Fruit fly (Drosophila melanogaster) whole organism, embryonic: ENCODE results near the gene CG4991.

Experiments
- CG11560 ChIP-seq: fragments of 200-800 bp; sonication (Bioruptor generic); IDR thresholded peaks from 3 replicates; pipeline ENCODE4 v1.3.6; 2022; ENCODE audit warnings: missing biosample characterization, missing genetic modification characterization
- CG12942 ChIP-seq: fragments of 200-800 bp; sonication (Bioruptor generic); optimal IDR thresholded peaks from 3 replicates; lab custom pipeline; 2016; ENCODE audit warnings: missing biosample characterization, missing genetic modification characterization
- CG13287 ChIP-seq: fragments of 200-800 bp; sonication (Bioruptor generic); IDR thresholded peaks from 2 replicates; pipeline ENCODE4 v1.3.6; 2022; ENCODE audit warnings: missing biosample characterization, missing genetic modification characterization; ENCODE audit not compliant: partially characterized antibody
- CG14860 ChIP-seq: fragments of 200-800 bp; sonication (Bioruptor generic); IDR thresholded peaks from 3 replicates; pipeline ENCODE4 v1.3.6; 2022; ENCODE audit warnings: missing biosample characterization, missing genetic modification characterization; ENCODE audit not compliant: partially characterized antibody
- CG15269 ChIP-seq: fragments of 200-800 bp; sonication (Bioruptor generic); optimal IDR thresholded peaks from 2 replicates; lab custom pipeline; 2018; ENCODE audit warnings: missing biosample characterization, mild to moderate bottlenecking, missing genetic modification characterization, moderate library complexity
- CG15479 ChIP-seq: fragments of 200-800 bp; sonication (Bioruptor generic); optimal IDR thresholded peaks from 3 replicates; lab custom pipeline; 2019; ENCODE audit warnings: missing biosample characterization, mild to moderate bottlenecking, missing genetic modification characterization, moderate library complexity
- CG15696 ChIP-seq: fragments of 200-800 bp; sonication (Bioruptor generic); optimal IDR thresholded peaks from 2 replicates; lab custom pipeline; 2019; ENCODE audit warnings: missing biosample characterization, mild to moderate bottlenecking, missing genetic modification characterization, moderate library complexity
- CG17186 ChIP-seq: fragments of 200-800 bp; sonication (Bioruptor generic); optimal IDR thresholded peaks from 3 replicates; lab custom pipeline; 2017; ENCODE audit warnings: missing biosample characterization, missing genetic modification reagents, missing genetic modification characterization
- CG17829 ChIP-seq: fragments of 200-800 bp; optimal IDR thresholded peaks from 2 replicates; lab custom pipeline; 2019; ENCODE audit warnings: missing biosample characterization, mild to moderate bottlenecking, missing genetic modification characterization, moderate library complexity
- CG18262 ChIP-seq: fragments of 200-800 bp; optimal IDR thresholded peaks from 3 replicates; lab custom pipeline; 2019; ENCODE audit warnings: missing biosample characterization, mild to moderate bottlenecking, missing genetic modification characterization, moderate library complexity
- CG2116 ChIP-seq: fragments of 200-800 bp; sonication (Bioruptor generic); optimal IDR thresholded peaks from 3 replicates; lab custom pipeline; 2018; ENCODE audit warnings: missing biosample characterization, mild to moderate bottlenecking, missing genetic modification characterization
- CG2129 ChIP-seq: fragments of 200-800 bp; sonication (Bioruptor generic); IDR thresholded peaks from 2 replicates; pipeline ENCODE4 v1.3.6; 2022; ENCODE audit warnings: missing biosample characterization, missing genetic modification characterization; ENCODE audit not compliant: partially characterized antibody
- CG30020 ChIP-seq: fragments of 200-800 bp; optimal IDR thresholded peaks from 2 replicates; lab custom pipeline; 2019; ENCODE audit warnings: missing biosample characterization, mild to moderate bottlenecking, missing genetic modification characterization, moderate library complexity
- CG32532 ChIP-seq: fragments of 200-800 bp; sonication (Bioruptor generic); IDR thresholded peaks from 2 replicates; pipeline ENCODE4 v1.3.6; 2022; ENCODE audit warnings: missing biosample characterization, missing genetic modification characterization
- CG3726 ChIP-seq: fragments of 200-800 bp; sonication (Bioruptor generic); IDR thresholded peaks from 3 replicates; pipeline ENCODE4, ENCODE4 v1.3.6; 2022; ENCODE audit warnings: missing biosample characterization, missing genetic modification characterization
- CG3995 ChIP-seq: fragments of 200-800 bp; sonication (Bioruptor generic); optimal IDR thresholded peaks from 3 replicates; lab custom pipeline; 2016; ENCODE audit warnings: missing biosample characterization, missing genetic modification characterization
- CG5180 ChIP-seq: fragments of 200-800 bp; sonication (Bioruptor generic); optimal IDR thresholded peaks from 3 replicates; lab custom pipeline; 2017; ENCODE audit warnings: missing biosample characterization, missing genetic modification characterization, mild to moderate bottlenecking, moderate library complexity, missing genetic modification reagents
- CG5953 ChIP-seq: fragments of 200-800 bp; sonication (Bioruptor generic); IDR thresholded peaks from 2 replicates; pipeline ENCODE4 v1.3.6; 2022; ENCODE audit warnings: missing biosample characterization, missing genetic modification characterization
- CG8765 ChIP-seq: fragments of 200-800 bp; sonication (Bioruptor generic); IDR thresholded peaks from 2 replicates; pipeline ENCODE4 v1.3.6; 2022; ENCODE audit warnings: missing biosample characterization, missing genetic modification characterization
- CG8944 ChIP-seq: fragments of 200-800 bp; sonication (Bioruptor generic); optimal IDR thresholded peaks from 3 replicates; lab custom pipeline; 2016; ENCODE audit warnings: missing biosample characterization, missing genetic modification characterization
- CHES-1-like ChIP-seq: fragments of 200-800 bp; sonication (Bioruptor generic); optimal IDR thresholded peaks from 2 replicates; lab custom pipeline; 2016; ENCODE audit warnings: missing biosample characterization, missing genetic modification characterization
- Doc3 ChIP-seq: fragments of 200-800 bp; sonication (Bioruptor generic); IDR thresholded peaks from 3 replicates; pipeline ENCODE4 v1.3.6; 2022; ENCODE audit warnings: missing biosample characterization, missing genetic modification characterization; ENCODE audit not compliant: partially characterized antibody
- E2f2 ChIP-seq: fragments of 200-800 bp; sonication (Bioruptor generic); IDR thresholded peaks from 2 replicates; pipeline ENCODE4 v1.3.6; 2022; ENCODE audit warnings: missing biosample characterization, missing genetic modification characterization
- Ets97D ChIP-seq: fragments of 200-800 bp; sonication (Bioruptor generic); optimal IDR thresholded peaks from 3 replicates; lab custom pipeline; 2016; ENCODE audit warnings: missing biosample characterization, missing genetic modification characterization
- MBD-R2 ChIP-seq: fragments of 200-800 bp; sonication (Bioruptor generic); IDR thresholded peaks from 2 replicates; pipeline ENCODE4 v1.3.6; 2022; ENCODE audit warnings: missing biosample characterization, missing genetic modification characterization
- Opbp ChIP-seq: fragments of 200-800 bp; sonication (Bioruptor generic); IDR thresholded peaks from 3 replicates; pipeline ENCODE4 v1.3.6; 2022; ENCODE audit warnings: missing biosample characterization, missing genetic modification characterization; ENCODE audit not compliant: partially characterized antibody
- Spps ChIP-seq: fragments of 200-800 bp; sonication (Bioruptor generic); optimal IDR thresholded peaks from 2 replicates; lab custom pipeline; 2018; ENCODE audit warnings: missing biosample characterization, mild to moderate bottlenecking, missing genetic modification characterization
- Sry-δ ChIP-seq: fragments of 200-800 bp; sonication (Bioruptor generic); optimal IDR thresholded peaks from 2 replicates; lab custom pipeline; 2016; ENCODE audit warnings: missing biosample characterization, missing genetic modification characterization
- Ssrp ChIP-seq: fragments of 200-800 bp; sonication (Bioruptor generic); optimal IDR thresholded peaks from 2 replicates; lab custom pipeline; 2018; ENCODE audit warnings: missing biosample characterization, mild to moderate bottlenecking, missing genetic modification characterization, moderate library complexity
- Xrp1 ChIP-seq: fragments of 200-800 bp; sonication (Bioruptor generic); IDR thresholded peaks from 2 replicates; pipeline ENCODE4 v1.3.6; 2022; ENCODE audit warnings: missing biosample characterization, missing genetic modification characterization
- cwo ChIP-seq: fragments of 200-800 bp; sonication (Bioruptor generic); optimal IDR thresholded peaks from 3 replicates; lab custom pipeline; 2017; ENCODE audit warnings: missing biosample characterization, missing genetic modification characterization, mild to moderate bottlenecking, moderate library complexity, missing genetic modification reagents
- peb ChIP-seq: fragments of 200-800 bp; sonication (Bioruptor generic); IDR thresholded peaks from 2 replicates; pipeline ENCODE4 v1.3.6; 2022; ENCODE audit warnings: missing biosample characterization, missing genetic modification characterization
- phol ChIP-seq: fragments of 200-800 bp; sonication (Bioruptor generic); optimal IDR thresholded peaks from 3 replicates; lab custom pipeline; 2018; ENCODE audit warnings: missing biosample characterization, mild to moderate bottlenecking, missing genetic modification characterization, moderate library complexity
- pros ChIP-seq: fragments of 200-800 bp; sonication (Bioruptor generic); optimal IDR thresholded peaks from 3 replicates; lab custom pipeline; 2019; ENCODE audit warnings: missing biosample characterization, mild to moderate bottlenecking, missing genetic modification characterization, moderate library complexity
- sens ChIP-seq: fragments of 200-800 bp; sonication (Bioruptor generic); peaks from one replicate; lab custom pipeline; 2016; ENCODE audit warnings: missing biosample characterization, missing genetic modification characterization
- tgo ChIP-seq: fragments of 200-800 bp; sonication (Bioruptor generic); IDR thresholded peaks from 3 replicates; pipeline ENCODE4 v1.3.6; 2022; ENCODE audit warnings: missing biosample characterization, missing genetic modification characterization

Gene CG4991

DNA sequence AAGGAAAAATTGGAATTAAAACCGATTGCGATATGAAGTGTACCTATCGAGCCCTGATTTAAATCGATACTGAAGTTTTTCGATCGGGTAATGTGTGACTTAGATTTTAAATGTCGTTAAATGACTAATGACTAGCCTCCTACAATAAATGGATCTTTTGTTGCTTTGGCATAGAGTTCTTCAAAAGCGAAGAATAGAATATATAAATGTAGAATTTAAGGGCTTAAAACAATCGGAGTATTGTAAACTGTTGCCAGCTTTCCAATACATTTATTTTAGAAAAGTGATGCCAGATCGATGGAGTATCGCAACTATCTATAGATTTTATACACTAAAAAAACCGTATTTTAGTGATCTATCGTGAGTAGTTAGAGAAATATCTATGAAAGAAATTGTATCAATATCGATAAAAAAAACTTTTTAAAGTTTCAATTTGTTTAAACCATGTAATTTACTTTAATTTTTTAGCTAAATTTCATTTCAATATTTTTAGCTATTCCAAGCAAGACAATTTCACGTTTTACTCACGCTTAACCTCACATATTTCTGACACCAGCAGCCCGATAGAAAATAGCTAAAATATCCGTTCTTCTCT lies 51.4 kb downstream of the CG4991 start, which contains the start of the genes mei-217 and mei-218 (continued):
- peak; percentile 35; the same call in 1 of the 2 replicates for TF ChIP-seq Xrp1 (GFP tag; lab: Robert Waterston, UW)
- TF ChIP-seq CG30020, result peak; percentile 46
- TF ChIP-seq CG2116 (GFP tag; lab: Kevin White, UChicago), result peak; percentile 63
- peak; percentile 84 for TF ChIP-seq sens
- peak; percentile 26; the same call in 1 of the 3 replicates for TF ChIP-seq Opbp (GFP tag; lab: Robert Waterston, UW)
- no peak for TF ChIP-seq peb
- peak; percentile 41 for TF ChIP-seq E2f2 (GFP tag; lab: Robert Waterston, UW)
- TF ChIP-seq CG17829 (tag; lab: Kevin White, UChicago), result peak; percentile 44
- TF ChIP-seq CG2129 (GFP tag; lab: Robert Waterston, UW), result peak; percentile 41; the same call in 1 of the 2 replicates
- TF ChIP-seq CG3726 (GFP tag; lab: Robert Waterston, UW), result no peak
- TF ChIP-seq CG5180 (GFP tag; lab: Kevin White, UChicago), result no peak
- TF ChIP-seq CG32532 (GFP tag; lab: Robert Waterston, UW), result 0 out of 2 replicates have a peak, but pooled peaks have one; percentile 17
- peak; percentile 71 for TF ChIP-seq CG13287 (GFP tag; lab: Robert Waterston, UW)
- peak; percentile 32 for TF ChIP-seq CG18262 (tag; lab: Kevin White, UChicago)
- peak; percentile 66; the same call in 1 of the 3 replicates for TF ChIP-seq Doc3 (GFP tag; lab: Robert Waterston, UW)
- no peak for TF ChIP-seq Spps (tag; lab: Kevin White, UChicago)
- TF ChIP-seq Ssrp, result peak; percentile 37
- TF ChIP-seq CG14860 (GFP tag; lab: Robert Waterston, UW), result peak; percentile 66
- TF ChIP-seq CG17186 (GFP tag; lab: Kevin White, UChicago), result no peak
- TF ChIP-seq pros, result no peak
- peak; percentile 42 for TF ChIP-seq Ets97D (GFP tag; lab: Kevin White, UChicago)
- TF ChIP-seq CG15479 (GFP tag; lab: Kevin White, UChicago), result no peak
- TF ChIP-seq CHES-1-like, result no peak
- no peak for TF ChIP-seq CG5953 (GFP tag; lab: Robert Waterston, UW)
- peak; percentile 27; the same call in 1 of the 3 replicates for TF ChIP-seq tgo (GFP tag; lab: Robert Waterston, UW)
- no peak for TF ChIP-seq CG8944 (GFP tag; lab: Kevin White, UChicago)
- peak; percentile 37; the same call in 1 of the 2 replicates for TF ChIP-seq MBD-R2 (GFP tag; lab: Robert Waterston, UW)
- TF ChIP-seq CG12942, result no peak
- TF ChIP-seq CG15269, result no peak
- peak; percentile 46 for TF ChIP-seq CG3995
- peak; percentile 8 for TF ChIP-seq CG15696 (tag; lab: Kevin White, UChicago)
- TF ChIP-seq Sry-δ (GFP tag; lab: Kevin White, UChicago), result peak; percentile 80
- no peak for TF ChIP-seq cwo (GFP tag; lab: Kevin White, UChicago)
- no peak for TF ChIP-seq CG11560 (tag; lab: Robert Waterston, UW)
- peak; percentile 41 for TF ChIP-seq phol

DNA sequence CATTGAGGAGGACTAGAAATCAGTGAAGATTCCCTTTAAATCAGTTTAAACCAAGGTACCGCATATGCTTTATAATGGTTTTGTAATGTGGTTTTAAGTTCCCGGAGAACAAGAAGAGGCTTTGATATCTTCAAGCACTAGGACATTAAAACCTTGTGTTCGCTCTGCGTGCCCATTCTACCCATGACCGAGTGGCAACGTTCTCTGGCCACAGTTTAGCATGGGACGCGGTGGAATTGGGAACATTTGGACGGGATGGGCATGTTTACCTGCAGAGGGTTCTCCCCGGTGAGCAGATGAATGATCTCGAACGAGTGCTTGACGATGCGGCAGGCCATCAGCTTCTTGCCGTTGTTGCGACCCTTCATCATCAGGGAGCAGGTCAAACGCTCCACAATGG lies 54.9 kb downstream of the CG4991 start:
- TF ChIP-seq CG8765 (GFP tag; lab: Robert Waterston, UW) (no peak), sens (peak; percentile 57)
